Fruit fly (Drosophila melanogaster): ENCODE results near the gene Cyp308a1.

Cyp308a1 gene

dm6 chrX:18709565-18709964, at the start of gene Cyp308a1:
Cyp308a1 (plus strand) TSS chrX:18709865.
- TF ChIP-seq CG8478 (optimal IDR thresholded peaks at IDR 0.05): no peak
- TF ChIP-seq CTCF (optimal IDR thresholded peaks at IDR 0.05): no peak

DNA sequence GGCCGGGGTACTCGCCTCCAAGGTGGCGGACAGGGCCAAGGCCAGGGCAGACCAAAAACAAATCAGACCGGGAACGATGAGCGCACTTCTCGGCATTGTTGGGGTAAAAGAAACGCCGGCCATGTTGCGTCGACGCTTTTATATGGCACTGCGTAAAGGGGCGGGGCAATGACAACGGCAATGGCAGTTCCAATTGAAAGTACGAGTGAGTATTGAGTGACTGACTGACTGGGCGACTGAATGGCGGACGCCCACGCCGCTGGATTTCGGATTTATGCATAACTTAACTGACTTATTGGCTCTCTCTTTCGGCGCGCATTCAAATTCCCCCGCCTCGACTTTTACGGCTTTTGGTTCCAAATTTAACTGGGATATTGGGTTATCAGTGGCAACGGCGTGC, 47.6 kb upstream of the Cyp308a1 start, which contains the start of gene CG6696:
Gene CG6696, minus strand, starts transcription at position 101 of the 400 bp plus-strand sequence.
- TF ChIP-seq CG8478 (optimal IDR thresholded peaks at IDR 0.05) (no peak), CTCF (optimal IDR thresholded peaks at IDR 0.05) (no peak)

DNA sequence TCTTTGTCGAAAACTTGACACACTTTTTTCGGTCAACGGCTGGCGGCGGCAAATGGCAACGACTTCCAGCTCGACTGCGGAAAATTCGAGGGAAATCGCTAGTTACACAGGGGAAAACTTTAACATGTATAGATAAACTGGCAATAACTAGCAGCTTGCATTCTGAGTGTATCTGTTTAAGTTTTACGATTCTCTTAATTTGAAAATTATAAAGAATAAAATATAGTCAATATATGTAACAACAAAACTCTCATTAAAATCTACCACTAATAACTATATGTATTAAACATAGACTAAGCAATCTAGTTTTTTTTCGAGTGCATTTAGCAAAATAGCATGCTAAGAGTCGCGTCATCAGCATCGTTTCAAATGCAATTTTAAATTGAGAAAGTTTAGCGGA, 46.3 kb upstream of the Cyp308a1 start:
- TF ChIP-seq CTCF (optimal IDR thresholded peaks at IDR 0.05): no peak
- TF ChIP-seq CG8478 (optimal IDR thresholded peaks at IDR 0.05): no peak

- TF ChIP-seq CG8478 (optimal IDR thresholded peaks at IDR 0.05): no peak
- TF ChIP-seq CTCF (optimal IDR thresholded peaks at IDR 0.05): no peak
These were observed 43.9 kb upstream of the Cyp308a1 start for dm6 chrX:18665715-18666267.

- no peak for TF ChIP-seq CG8478 (optimal IDR thresholded peaks at IDR 0.05)
- no peak for TF ChIP-seq CTCF (optimal IDR thresholded peaks at IDR 0.05)
These were observed 41.4 kb upstream of the Cyp308a1 start for dm6 chrX:18668293-18668692.

DNA sequence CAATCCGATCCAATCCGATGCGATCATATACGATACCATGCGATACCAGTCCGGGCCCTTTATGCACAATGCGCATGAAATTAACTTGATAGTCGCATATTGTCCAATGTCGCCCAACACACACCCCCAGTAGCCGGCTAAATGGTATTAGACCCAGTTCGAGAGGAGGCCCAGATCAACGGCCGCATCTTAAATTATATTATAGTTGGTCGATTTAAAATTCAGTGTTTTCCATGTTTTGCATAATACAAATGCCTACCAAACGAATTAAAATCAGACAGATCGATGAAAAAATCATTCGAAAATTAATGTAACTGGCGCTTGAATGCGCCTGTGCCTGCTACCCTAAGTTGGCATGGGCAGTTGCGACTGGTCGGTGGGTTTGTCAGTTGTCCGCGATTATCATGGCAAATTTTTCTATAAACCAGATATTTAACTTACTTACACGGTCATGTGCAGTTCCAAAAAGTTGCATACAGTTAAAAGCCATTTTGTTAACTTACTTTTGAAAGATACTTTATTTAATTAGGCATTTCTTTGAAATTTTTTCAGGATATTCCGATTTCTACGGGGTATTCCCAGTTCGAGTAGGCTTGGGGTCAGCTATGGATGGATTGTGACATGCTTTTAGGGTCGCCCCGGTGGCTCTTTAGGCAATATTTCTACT, 39.7 kb upstream of the Cyp308a1 start:
- TF ChIP-seq CG8478 (optimal IDR thresholded peaks at IDR 0.05) (no peak), CTCF (optimal IDR thresholded peaks at IDR 0.05) (no peak)

DNA sequence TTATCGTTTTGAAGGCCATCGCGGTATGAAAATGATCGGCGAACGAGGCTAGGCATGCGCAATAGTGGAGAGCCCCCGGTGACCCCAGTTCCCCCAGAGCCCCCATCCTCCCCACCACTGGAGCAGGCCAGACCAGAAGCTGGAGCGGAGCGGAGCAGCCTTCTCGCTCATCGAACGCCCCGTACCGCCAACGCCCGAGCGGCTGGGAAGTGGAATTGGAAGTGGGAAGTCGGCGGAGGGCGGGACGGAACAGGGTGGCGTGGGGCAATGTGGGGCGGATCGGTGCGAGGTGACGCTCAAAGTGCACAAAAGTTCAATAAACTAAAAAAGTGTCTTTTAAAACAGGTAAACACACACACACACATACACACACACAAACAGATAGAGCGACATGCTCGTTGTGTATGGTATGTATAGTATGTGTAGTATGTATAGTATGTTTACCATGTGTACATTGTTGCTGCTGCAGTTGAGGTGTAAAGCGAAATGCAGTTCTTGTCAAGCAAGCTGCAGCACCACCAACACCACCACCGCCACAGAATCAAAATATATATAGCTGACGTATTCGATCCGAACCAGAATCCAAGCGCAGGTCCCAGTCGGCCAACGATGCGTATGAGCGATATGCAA, 38.0 kb upstream of the Cyp308a1 start:
- TF ChIP-seq CTCF (optimal IDR thresholded peaks at IDR 0.05) (no peak), CG8478 (optimal IDR thresholded peaks at IDR 0.05) (no peak)

DNA sequence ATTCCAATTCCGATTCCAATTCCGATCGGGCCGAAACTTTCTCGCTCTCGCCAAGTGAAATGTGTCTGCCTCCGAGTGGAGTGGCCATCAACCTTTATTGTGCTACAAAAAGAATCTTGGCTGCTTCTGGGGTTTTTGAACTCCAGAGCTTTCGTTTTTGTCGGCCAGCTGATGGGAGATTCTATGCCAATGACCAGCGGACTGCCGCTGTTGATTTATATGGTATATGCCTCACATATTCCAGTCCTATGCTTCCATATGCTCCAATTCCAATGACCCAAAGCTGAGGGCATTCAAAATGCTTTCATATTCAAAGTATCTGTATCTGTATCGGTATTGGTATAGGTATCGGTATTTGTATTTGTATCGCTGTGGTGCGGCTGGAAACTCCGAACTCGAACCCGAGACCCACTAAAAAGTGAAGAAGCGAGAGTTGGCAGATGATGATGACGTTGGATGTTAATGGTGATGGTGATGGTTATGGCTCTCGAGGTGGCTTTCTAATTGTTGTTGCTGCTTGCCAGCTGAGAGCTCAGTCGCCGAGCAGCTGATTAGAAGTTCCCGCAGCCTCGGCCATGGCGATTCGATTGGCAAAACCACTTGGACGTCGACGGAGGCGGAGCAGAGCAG, 36.6 kb upstream of the Cyp308a1 start:
- TF ChIP-seq CG8478 (optimal IDR thresholded peaks at IDR 0.05): no peak
- no peak for TF ChIP-seq CTCF (optimal IDR thresholded peaks at IDR 0.05)

dm6 chrX:18675272-18675671, 34.4 kb upstream of the Cyp308a1 start:
- TF ChIP-seq CTCF (optimal IDR thresholded peaks at IDR 0.05): no peak
- TF ChIP-seq CG8478 (optimal IDR thresholded peaks at IDR 0.05): no peak

DNA sequence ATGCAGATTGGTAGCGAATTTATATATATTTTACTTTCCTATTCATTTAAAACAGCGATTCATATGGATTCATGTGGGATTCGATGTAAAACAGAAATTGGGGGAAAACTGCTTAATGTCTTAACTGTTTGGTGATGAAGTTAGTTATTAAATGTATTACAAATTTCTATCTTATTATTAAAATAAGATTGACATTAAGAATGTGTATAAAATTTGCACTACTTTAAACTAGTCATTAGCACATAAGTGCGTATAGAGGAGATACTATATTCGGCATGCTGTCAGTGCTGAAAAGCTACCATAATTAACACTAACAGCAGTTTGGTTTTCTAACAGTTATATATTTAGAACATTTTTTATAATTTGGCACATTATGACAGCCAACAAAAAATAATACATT, 34.0 kb upstream of the Cyp308a1 start:
- TF ChIP-seq CG8478 (optimal IDR thresholded peaks at IDR 0.05) (no peak), CTCF (optimal IDR thresholded peaks at IDR 0.05) (no peak)

- TF ChIP-seq CG8478 (optimal IDR thresholded peaks at IDR 0.05) (no peak), CTCF (optimal IDR thresholded peaks at IDR 0.05) (no peak)
These were observed 32.9 kb upstream of the Cyp308a1 start for dm6 chrX:18676756-18677155.

dm6 chrX:18678876-18679275, 30.8 kb upstream of the Cyp308a1 start:
- TF ChIP-seq CG8478 (optimal IDR thresholded peaks at IDR 0.05) (no peak), CTCF (optimal IDR thresholded peaks at IDR 0.05) (no peak)

DNA sequence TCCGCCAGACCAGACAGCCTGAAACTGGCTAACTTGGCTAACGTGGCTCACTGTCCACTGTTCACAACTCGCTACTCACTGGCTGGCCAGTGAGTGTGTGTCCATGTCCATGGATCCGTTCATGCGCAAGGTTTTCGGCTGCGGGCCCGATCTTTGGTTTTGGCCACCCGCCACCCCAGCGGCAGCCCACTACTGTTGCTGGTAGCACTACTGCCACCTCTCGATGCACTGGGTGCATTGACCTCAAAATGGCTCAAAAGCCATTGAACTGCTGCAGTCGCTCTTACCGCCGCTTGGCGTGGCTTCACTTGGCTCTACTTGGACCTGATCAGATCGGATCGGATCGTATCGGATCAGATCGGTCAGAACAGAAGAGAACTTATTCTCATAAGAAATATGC, 28.3 kb upstream of the Cyp308a1 start:
- TF ChIP-seq CG8478 (optimal IDR thresholded peaks at IDR 0.05): no peak
- no peak for TF ChIP-seq CTCF (optimal IDR thresholded peaks at IDR 0.05)

DNA sequence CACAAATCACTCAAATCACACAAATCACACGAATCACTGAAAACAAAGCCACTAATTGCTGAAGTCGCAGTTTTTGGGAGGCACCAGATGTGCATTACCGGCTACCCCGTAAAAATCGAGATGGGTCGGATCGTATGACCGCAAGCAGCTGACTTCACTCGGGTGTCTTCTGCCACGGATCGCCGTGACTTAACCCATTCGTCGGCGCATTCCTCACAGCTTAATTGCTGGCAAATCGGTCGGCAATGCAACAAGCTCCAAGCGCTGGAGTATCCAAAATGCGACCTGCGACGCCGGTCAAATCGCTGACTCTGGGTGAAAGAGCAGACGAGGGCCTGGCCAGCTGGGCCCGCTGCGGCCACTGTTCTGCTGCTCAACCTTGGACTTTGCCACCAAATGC, 26.9 kb upstream of the Cyp308a1 start:
- TF ChIP-seq CG8478 (optimal IDR thresholded peaks at IDR 0.05) (no peak), CTCF (optimal IDR thresholded peaks at IDR 0.05) (no peak)

DNA sequence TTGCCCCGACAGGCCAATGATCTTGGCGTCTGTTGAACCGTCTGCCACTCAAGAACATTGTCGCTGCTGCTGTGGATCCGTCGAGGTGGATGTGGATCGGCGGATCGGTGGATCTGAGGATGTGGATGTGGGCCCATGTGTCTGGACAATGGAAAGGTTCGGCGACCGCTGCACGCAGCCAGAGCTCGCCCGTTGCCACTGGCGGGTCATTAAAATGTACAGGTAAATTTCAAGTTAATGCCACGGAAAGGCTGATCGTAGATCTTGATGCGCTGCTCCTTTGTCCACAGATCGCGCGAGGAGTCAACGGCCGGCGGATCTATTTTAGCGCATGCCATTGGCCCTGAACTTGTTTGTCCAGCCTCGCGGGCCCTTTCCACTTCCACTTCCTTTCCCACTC, 25.2 kb upstream of the Cyp308a1 start:
- TF ChIP-seq CTCF (optimal IDR thresholded peaks at IDR 0.05) (no peak), CG8478 (optimal IDR thresholded peaks at IDR 0.05) (no peak)

dm6 chrX:18684928-18685327, 24.7 kb upstream of the Cyp308a1 start:
- TF ChIP-seq CG8478 (optimal IDR thresholded peaks at IDR 0.05) (no peak), CTCF (optimal IDR thresholded peaks at IDR 0.05) (no peak)

Measured in S2 (cell line).